Worm (Caenorhabditis elegans) whole organism, L4/young adult: Measurements from ENCODE around the gene clec-230.

Experiments used
- W03F9.2 ChIP-seq: fragments of 150-350 bp; optimal IDR thresholded peaks from 2 replicates; lab custom pipeline; 2014; ENCODE audit warnings: missing biosample characterization, missing genetic modification characterization
- dao-5 ChIP-seq: sonication (generic microtip); optimal IDR thresholded peaks from 2 replicates; lab custom pipeline; 2016; ENCODE audit warnings: missing genotype, missing genetic modification characterization, moderate library complexity, missing compliant biosample characterization
- him-1 ChIP-seq: sonication (generic microtip); optimal IDR thresholded peaks from 2 replicates; lab custom pipeline; 2016; ENCODE audit warnings: missing genotype, missing genetic modification reagents, missing genetic modification characterization, missing compliant biosample characterization

DNA sequence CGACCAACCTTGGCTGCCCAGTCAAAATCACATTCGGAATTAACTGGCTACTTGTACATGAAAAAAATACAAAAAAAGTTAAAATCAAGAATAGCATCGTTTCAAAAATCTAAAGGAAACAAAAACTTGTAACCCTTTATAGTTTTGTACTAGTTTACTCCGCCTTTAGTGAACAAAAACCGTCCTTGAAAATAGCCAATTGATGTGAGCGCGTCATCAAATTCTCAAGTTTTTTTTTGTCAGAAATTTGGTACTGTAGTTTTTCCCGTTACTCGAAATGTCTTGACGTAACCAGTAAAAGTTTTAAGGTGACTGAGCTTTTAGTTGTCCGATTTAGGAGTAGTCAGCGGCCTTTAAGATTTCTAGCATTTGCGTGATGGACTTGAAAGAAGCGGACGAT is 1.7 kb downstream of the clec-230 start, which contains the start of gene C29F3.3:
- TF ChIP-seq him-1 (tag; lab: Kevin White, UChicago) (no peak), W03F9.2 (tag; lab: Kevin White, UChicago) (no peak), dao-5 (tag; lab: Kevin White, UChicago) (no peak)
